Worm (Caenorhabditis elegans) whole organism, L4 larva: ENCODE measurements around the gene F37B12.3.

Experiments
- D1046.2 ChIP-seq: fragments of 200-800 bp; sonication (Bioruptor generic); IDR thresholded peaks from 2 replicates; pipeline ENCODE4 v1.3.6; 2022; ENCODE audit warnings: missing genetic modification characterization, missing compliant biosample characterization
- F10B5.3 ChIP-seq: sonication (generic microtip); optimal IDR thresholded peaks from 2 replicates; lab custom pipeline; 2016; ENCODE audit warnings: mild to moderate bottlenecking, missing genetic modification characterization, missing compliant biosample characterization
- F26F4.8 ChIP-seq: fragments of 200-800 bp; sonication (Bioruptor generic); conservative IDR thresholded peaks from 2 replicates; pipeline ENCODE4 v1.3.6; 2022; ENCODE audit warnings: missing genetic modification characterization, missing compliant biosample characterization
- F37D6.2 ChIP-seq: sonication (generic microtip); optimal IDR thresholded peaks from 2 replicates; lab custom pipeline; 2016; ENCODE audit warnings: mild to moderate bottlenecking, missing genetic modification characterization, missing compliant biosample characterization
- F44E2.7 ChIP-seq: fragments of 200-800 bp; sonication (Bioruptor generic); IDR thresholded peaks from 2 replicates; pipeline ENCODE4 v2.1.2; 2022; ENCODE audit warnings: missing genetic modification characterization, missing compliant biosample characterization
- aha-1 ChIP-seq: fragments of 150-350 bp; peaks from one replicate; lab custom pipeline; 2014; ENCODE audit warnings: missing biosample characterization, missing genetic modification characterization
- arid-1 ChIP-seq: fragments of 200-800 bp; sonication (Bioruptor generic); conservative IDR thresholded peaks from 2 replicates; pipeline ENCODE4 v1.3.6; 2022; ENCODE audit warnings: missing genetic modification reagents, missing genetic modification characterization, missing compliant biosample characterization
- attf-4 ChIP-seq: sonication (generic microtip); optimal IDR thresholded peaks from 3 replicates; lab custom pipeline; 2017; ENCODE audit warnings: missing biosample characterization, missing genetic modification characterization
- ceh-62 ChIP-seq: sonication (generic microtip); optimal IDR thresholded peaks from 2 replicates; lab custom pipeline; 2017; ENCODE audit warnings: missing biosample characterization, missing genetic modification characterization
- ces-1 ChIP-seq: fragments of 150-350 bp; sonication (generic microtip); optimal IDR thresholded peaks from 4 replicates; lab custom pipeline; 2014; ENCODE audit warnings: missing biosample characterization, missing genetic modification reagents, missing genetic modification characterization
- ctbp-1 ChIP-seq: fragments of 200-800 bp; sonication (Bioruptor generic); IDR thresholded peaks from 2 replicates; pipeline ENCODE4 v1.3.6; 2022; ENCODE audit warnings: missing genetic modification reagents, missing genetic modification characterization, missing compliant biosample characterization
- daf-12 ChIP-seq: fragments of 150-350 bp; optimal IDR thresholded peaks from 2 replicates; lab custom pipeline; 2014; ENCODE audit warnings: missing biosample characterization, missing genetic modification reagents, missing genetic modification characterization
- daf-19 ChIP-seq: fragments of 200-800 bp; sonication (Bioruptor generic); conservative IDR thresholded peaks from 2 replicates; pipeline ENCODE4 v1.3.6; 2022; ENCODE audit warnings: missing genetic modification characterization, missing compliant biosample characterization
- daf-8 ChIP-seq: fragments of 200-800 bp; sonication (Bioruptor generic); IDR thresholded peaks from 2 replicates; pipeline ENCODE4 v1.3.6; 2022; ENCODE audit warnings: missing genetic modification characterization, missing compliant biosample characterization
- dmd-6 ChIP-seq: fragments of 200-800 bp; sonication (Bioruptor generic); IDR thresholded peaks from 2 replicates; pipeline ENCODE4 v1.3.6; 2022; ENCODE audit warnings: missing genetic modification reagents, missing genetic modification characterization, missing compliant biosample characterization
- dmd-9 ChIP-seq: fragments of 200-800 bp; sonication (Bioruptor generic); IDR thresholded peaks from 2 replicates; pipeline ENCODE4 v1.3.6; 2022; ENCODE audit warnings: missing genetic modification reagents, missing genetic modification characterization, missing compliant biosample characterization
- dpl-1 ChIP-seq: fragments of 150-350 bp; optimal IDR thresholded peaks from 2 replicates; lab custom pipeline; 2014; ENCODE audit warnings: missing biosample characterization, missing genetic modification reagents, missing genetic modification characterization
- egl-27 ChIP-seq: sonication (generic microtip); optimal IDR thresholded peaks from 3 replicates; lab custom pipeline; 2017; ENCODE audit warnings: missing biosample characterization, missing genetic modification reagents, missing genetic modification characterization
- hlh-11 ChIP-seq: fragments of 200-800 bp; sonication (Bioruptor generic); optimal IDR thresholded peaks from 2 replicates; lab custom pipeline; 2018; ENCODE audit warnings: mild to moderate bottlenecking, missing genetic modification characterization, missing compliant biosample characterization
- hlh-30 ChIP-seq: sonication (generic microtip); optimal IDR thresholded peaks from 2 replicates; lab custom pipeline; 2017; ENCODE audit warnings: antibody characterized with exemption, mild to moderate bottlenecking, missing genetic modification characterization, missing compliant biosample characterization; ENCODE audit not compliant: insufficient read depth
- jun-1 ChIP-seq: fragments of 150-350 bp; optimal IDR thresholded peaks from 2 replicates; lab custom pipeline; 2014; ENCODE audit warnings: missing biosample characterization, missing genetic modification reagents, missing genetic modification characterization
- lin-1 ChIP-seq: fragments of 200-800 bp; sonication (Bioruptor generic); IDR thresholded peaks from 2 replicates; pipeline ENCODE4 v1.3.6; 2022; ENCODE audit warnings: missing genetic modification reagents, missing genetic modification characterization, missing compliant biosample characterization
- lin-38 ChIP-seq: fragments of 200-800 bp; sonication (Bioruptor generic); IDR thresholded peaks from 2 replicates; pipeline ENCODE4 v1.3.6; 2022; ENCODE audit warnings: missing genetic modification reagents, missing genetic modification characterization, missing compliant biosample characterization
- lir-3 ChIP-seq: sonication (generic microtip); optimal IDR thresholded peaks from 2 replicates; lab custom pipeline; 2016; ENCODE audit warnings: mild to moderate bottlenecking, missing genetic modification characterization, missing compliant biosample characterization
- madf-5 ChIP-seq, 2 experiments: fragments of 200-800 bp; sonication (Bioruptor generic); IDR thresholded peaks; 2 replicates each; pipeline ENCODE4 v1.3.6; 2022; ENCODE audit warnings: missing compliant biosample characterization in 2 of 2, missing genetic modification characterization in 2 of 2
- mes-2 ChIP-seq: sonication (generic microtip); optimal IDR thresholded peaks from 2 replicates; lab custom pipeline; 2016; ENCODE audit warnings: missing genotype, mild to moderate bottlenecking, missing genetic modification characterization, missing compliant biosample characterization; ENCODE audit not compliant: poor library complexity, severe bottlenecking
- mxl-2 ChIP-seq: fragments of 200-800 bp; sonication (Bioruptor generic); conservative IDR thresholded peaks from 2 replicates; pipeline ENCODE4 v1.3.6; 2022; ENCODE audit warnings: missing genetic modification reagents, missing genetic modification characterization, missing compliant biosample characterization
- mxl-3 ChIP-seq: fragments of 200-800 bp; sonication (Bioruptor generic); optimal IDR thresholded peaks from 2 replicates; lab custom pipeline; 2018; ENCODE audit warnings: mild to moderate bottlenecking, missing genetic modification characterization, missing compliant biosample characterization
- nhr-11 ChIP-seq: fragments of 150-350 bp; optimal IDR thresholded peaks from 2 replicates; lab custom pipeline; 2014; ENCODE audit warnings: missing biosample characterization, missing genetic modification characterization
- nhr-237 ChIP-seq: sonication (generic microtip); optimal IDR thresholded peaks from 2 replicates; lab custom pipeline; 2017; ENCODE audit warnings: missing biosample characterization, missing genetic modification characterization
- nhr-25 ChIP-seq: sonication (generic microtip); optimal IDR thresholded peaks from 2 replicates; lab custom pipeline; 2017; ENCODE audit warnings: missing genetic modification characterization, mild to moderate bottlenecking, missing compliant biosample characterization, antibody characterized with exemption, moderate library complexity, borderline replicate concordance; ENCODE audit not compliant: insufficient read depth
- nhr-28 ChIP-seq: fragments of 150-350 bp; optimal IDR thresholded peaks from 2 replicates; lab custom pipeline; 2014; ENCODE audit warnings: missing biosample characterization, missing genetic modification characterization
- nhr-48 ChIP-seq: sonication (generic microtip); optimal IDR thresholded peaks from 2 replicates; lab custom pipeline; 2016; ENCODE audit warnings: mild to moderate bottlenecking, missing genetic modification characterization, missing compliant biosample characterization
- nhr-6 ChIP-seq: fragments of 150-350 bp; optimal IDR thresholded peaks from 2 replicates; lab custom pipeline; 2014; ENCODE audit warnings: missing biosample characterization, missing genetic modification characterization
- nhr-76 ChIP-seq: fragments of 150-350 bp; optimal IDR thresholded peaks from 2 replicates; lab custom pipeline; 2014; ENCODE audit warnings: missing biosample characterization, missing genetic modification characterization
- pqm-1 ChIP-seq: sonication (generic microtip); optimal IDR thresholded peaks from 2 replicates; lab custom pipeline; 2017; ENCODE audit warnings: missing biosample characterization, missing genetic modification characterization
- rbr-2 ChIP-seq: sonication (generic microtip); optimal IDR thresholded peaks from 2 replicates; lab custom pipeline; 2016; ENCODE audit warnings: missing genotype, missing genetic modification characterization, missing compliant biosample characterization
- set-16 ChIP-seq: fragments of 200-800 bp; sonication (Bioruptor generic); IDR thresholded peaks from 2 replicates; pipeline ENCODE4 v1.3.6; 2022; ENCODE audit warnings: missing genetic modification reagents, missing genetic modification characterization, missing compliant biosample characterization
- snpc-4 ChIP-seq: fragments of 150-350 bp; optimal IDR thresholded peaks from 2 replicates; lab custom pipeline; 2014; ENCODE audit warnings: missing biosample characterization, missing genetic modification characterization
- unc-39 ChIP-seq: sonication (generic microtip); optimal IDR thresholded peaks from 2 replicates; lab custom pipeline; 2017; ENCODE audit warnings: missing biosample characterization, missing genetic modification characterization
- unc-62 ChIP-seq, 3 experiments: fragments of 150-350 bp in 1 of 3; sonication (generic microtip); optimal IDR thresholded peaks in 2 of 3; peaks in 1 of 3; 1 replicate in 1 of 3; 2 replicates in 2 of 3; lab custom pipeline; 2014 to 2017; ENCODE audit warnings: missing biosample characterization in 3 of 3, missing genetic modification characterization in 3 of 3, missing genetic modification reagents in 3 of 3, missing genotype in 1 of 3
- vab-7 ChIP-seq: fragments of 200-800 bp; sonication (Bioruptor generic); IDR thresholded peaks from 2 replicates; pipeline ENCODE4 v1.3.6; 2022; ENCODE audit warnings: missing genetic modification reagents, missing genetic modification characterization, missing compliant biosample characterization
- zag-1 ChIP-seq: fragments of 150-350 bp; optimal IDR thresholded peaks from 2 replicates; lab custom pipeline; 2014; ENCODE audit warnings: missing biosample characterization, missing genetic modification characterization
- zip-2 ChIP-seq: fragments of 150-350 bp; optimal IDR thresholded peaks from 2 replicates; lab custom pipeline; 2014; ENCODE audit warnings: missing biosample characterization, missing genetic modification characterization

Gene F37B12.3

DNA sequence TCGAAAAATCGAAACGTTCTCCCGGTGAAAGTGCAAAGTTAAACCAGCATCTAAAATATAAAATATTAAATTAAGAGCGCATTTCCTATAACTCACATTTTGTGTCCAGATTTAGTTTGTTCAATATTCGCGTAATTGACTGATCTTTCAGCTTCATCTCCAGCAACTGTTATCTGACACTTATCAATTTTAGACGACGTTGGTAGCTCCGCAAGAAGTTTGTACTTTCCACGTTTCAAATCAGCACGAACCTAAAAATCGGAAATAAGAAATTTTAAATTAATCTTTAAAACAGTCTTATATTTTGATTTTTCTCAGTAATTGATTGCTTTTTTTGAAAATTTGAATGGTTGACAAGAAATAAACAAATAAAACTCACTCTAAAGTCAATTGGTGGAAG lies 23.6 kb downstream of the F37B12.3 start:
- TF ChIP-seq mxl-2 (GFP tag; lab: Robert Waterston, UW) (no peak), F10B5.3 (tag; lab: Kevin White, UChicago) (no peak), unc-62 (GFP tag; optimal IDR thresholded peaks at IDR 0.05 in 1 of 2; lab: Kevin White, UChicago) (peak in 1 of 2 experiments; percentile 91), unc-62 (tag; optimal IDR thresholded peaks at IDR 0.05; lab: Kevin White, UChicago) (no peak), nhr-237 (no peak)
- TF ChIP-seq, all 104 proteins: peak for 1

DNA sequence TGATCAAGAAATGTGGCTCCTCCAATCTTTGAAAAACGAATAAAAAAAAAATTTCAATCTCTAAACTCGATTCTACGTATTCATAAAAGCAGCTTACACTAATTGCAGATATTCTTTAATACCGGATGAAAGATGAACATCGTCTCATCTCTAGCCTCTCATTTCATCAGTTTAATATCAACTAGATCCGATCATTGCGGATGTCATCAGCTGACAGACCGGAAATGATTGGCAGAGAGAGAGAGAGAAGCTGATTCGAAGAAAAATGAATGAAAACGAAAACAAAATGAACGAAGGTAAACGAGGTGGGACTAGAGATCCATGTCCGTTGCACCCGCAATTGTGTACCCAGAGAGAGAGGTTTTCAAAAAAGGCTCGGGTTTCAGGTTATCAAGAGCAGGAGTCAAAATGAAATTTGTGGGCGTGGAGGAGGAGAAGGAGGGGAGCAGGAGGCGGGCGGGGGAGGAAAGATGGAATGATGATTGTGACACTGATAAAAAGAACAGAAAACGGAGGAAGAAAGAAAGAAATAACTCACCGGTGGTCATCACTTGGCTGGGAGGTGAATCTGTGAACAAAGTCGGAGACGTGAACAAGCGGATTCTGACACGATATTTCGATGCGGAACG lies 26.2 kb downstream of the F37B12.3 start:
- peak; percentile 59 for TF ChIP-seq aha-1 (tag; lab: Kevin White, UChicago)
- no peak for TF ChIP-seq nhr-76 (tag; lab: Kevin White, UChicago)
- TF ChIP-seq zip-2 (tag; lab: Kevin White, UChicago) = no peak
- no peak for TF ChIP-seq lir-3 (tag; lab: Kevin White, UChicago)
- 0 out of 2 replicates have a peak, but pooled peaks have one; percentile 20 for TF ChIP-seq dmd-6 (GFP tag; lab: Robert Waterston, UW)
- no peak for TF ChIP-seq jun-1 (tag; lab: Kevin White, UChicago)
- peak; percentile 10 for TF ChIP-seq pqm-1 (tag; lab: Kevin White, UChicago)
- TF ChIP-seq hlh-30 = peak; percentile 12
- no peak for TF ChIP-seq dpl-1 (GFP tag; lab: Kevin White, UChicago)
- no peak for TF ChIP-seq lin-38
- TF ChIP-seq unc-39 (tag; lab: Kevin White, UChicago) = no peak
- no peak for TF ChIP-seq lin-1 (GFP tag; lab: Robert Waterston, UW)
- TF ChIP-seq, all 104 proteins: peak for 4

- no peak for TF ChIP-seq attf-4 (tag; lab: Kevin White, UChicago)
- TF ChIP-seq nhr-48 (tag; lab: Kevin White, UChicago) = no peak
- TF ChIP-seq vab-7 (GFP tag; lab: Robert Waterston, UW) = no peak
- TF ChIP-seq F44E2.7 (GFP tag; lab: Robert Waterston, UW) = no peak
- TF ChIP-seq snpc-4 (tag; lab: Kevin White, UChicago) = no peak
- TF ChIP-seq F37D6.2 (tag; lab: Kevin White, UChicago) = no peak
- TF ChIP-seq nhr-6 (tag; lab: Kevin White, UChicago) = no peak
- no peak for TF ChIP-seq D1046.2 (GFP tag; lab: Robert Waterston, UW)
- TF ChIP-seq hlh-11 (tag; lab: Kevin White, UChicago) = no peak
Observed at ce11 chrII:9014188-9014587, 27.0 kb downstream of the F37B12.3 start.

- TF ChIP-seq D1046.2 (GFP tag; lab: Robert Waterston, UW) = no peak
- no peak for TF ChIP-seq madf-5 (GFP tag; IDR thresholded peaks at IDR 0.05; lab: Robert Waterston, UW)
- TF ChIP-seq set-16 (GFP tag; lab: Robert Waterston, UW) = peak; percentile 72
- 0 out of 2 replicates have a peak, but pooled peaks have one; percentile 19 for TF ChIP-seq dmd-9 (GFP tag; lab: Robert Waterston, UW)
- no peak for TF ChIP-seq zag-1 (tag; lab: Kevin White, UChicago)
- no peak for TF ChIP-seq egl-27 (tag; lab: Kevin White, UChicago)
- TF ChIP-seq arid-1 (GFP tag; lab: Robert Waterston, UW) = no peak
- TF ChIP-seq daf-19 (GFP tag; lab: Robert Waterston, UW) = no peak
- no peak for TF ChIP-seq nhr-237
- TF ChIP-seq attf-4 (tag; lab: Kevin White, UChicago) = no peak
- peak; percentile 94 for TF ChIP-seq hlh-30
- no peak for TF ChIP-seq vab-7 (GFP tag; lab: Robert Waterston, UW)
- no peak for TF ChIP-seq nhr-28 (tag; lab: Kevin White, UChicago)
- peak; percentile 5 for TF ChIP-seq nhr-11 (tag; lab: Kevin White, UChicago)
- TF ChIP-seq mes-2 (tag; lab: Kevin White, UChicago) = peak; percentile 21
- no peak for TF ChIP-seq daf-8 (GFP tag; lab: Robert Waterston, UW)
- peak; percentile 65 for TF ChIP-seq mxl-3
- TF ChIP-seq dpl-1 (GFP tag; lab: Kevin White, UChicago) = no peak
- TF ChIP-seq F10B5.3 (tag; lab: Kevin White, UChicago) = no peak
- TF ChIP-seq snpc-4 (tag; lab: Kevin White, UChicago) = no peak
- no peak for TF ChIP-seq F26F4.8 (GFP tag; lab: Robert Waterston, UW)
- no peak for TF ChIP-seq lir-3 (tag; lab: Kevin White, UChicago)
- 0 out of 2 replicates have a peak, but pooled peaks have one; percentile 20 for TF ChIP-seq ctbp-1
- no peak for TF ChIP-seq daf-12
- no peak for TF ChIP-seq nhr-25
- TF ChIP-seq lin-38 = no peak
- no peak for TF ChIP-seq rbr-2 (tag; lab: Kevin White, UChicago)
- no peak for TF ChIP-seq ceh-62 (tag; lab: Kevin White, UChicago)
- no peak for TF ChIP-seq ces-1 (GFP tag; lab: Kevin White, UChicago)
Observed at ce11 chrII:9013341-9013740, 27.9 kb downstream of the F37B12.3 start.
